Worm (Caenorhabditis elegans) whole organism, early embryonic: Measurements from ENCODE around the gene nrde-2.

Experiments
- B0310.2 ChIP-seq: sonication (generic microtip); optimal IDR thresholded peaks from 2 replicates; lab custom pipeline; 2016; ENCODE audit warnings: mild to moderate bottlenecking, missing genetic modification characterization, missing compliant biosample characterization
- F13C5.2 ChIP-seq: sonication (generic microtip); optimal IDR thresholded peaks from 2 replicates; lab custom pipeline; 2017; ENCODE audit warnings: mild to moderate bottlenecking, missing genetic modification characterization, inconsistent platforms, missing compliant biosample characterization
- aly-1 ChIP-seq: sonication (generic microtip); optimal IDR thresholded peaks from 2 replicates; lab custom pipeline; 2016; ENCODE audit warnings: missing genetic modification characterization, missing compliant biosample characterization
- ama-1 ChIP-seq: fragments of 150-350 bp; optimal IDR thresholded peaks from 2 replicates; lab custom pipeline; 2014
- ceh-13 ChIP-seq: fragments of 200-800 bp; sonication (Bioruptor generic); optimal IDR thresholded peaks from 2 replicates; lab custom pipeline; 2018; ENCODE audit warnings: mild to moderate bottlenecking, missing genetic modification characterization, missing compliant biosample characterization
- ceh-36 ChIP-seq: sonication (generic microtip); optimal IDR thresholded peaks from 2 replicates; lab custom pipeline; 2016; ENCODE audit warnings: missing genetic modification characterization, inconsistent platforms, missing compliant biosample characterization
- ets-7 ChIP-seq: sonication (generic microtip); optimal IDR thresholded peaks from 2 replicates; lab custom pipeline; 2016; ENCODE audit warnings: missing genotype, missing genetic modification characterization, missing compliant biosample characterization
- flt-1 ChIP-seq: fragments of 200-800 bp; sonication (Bioruptor generic); IDR thresholded peaks from 2 replicates; pipeline ENCODE4 v1.3.6; 2022; ENCODE audit warnings: missing genetic modification characterization, missing compliant biosample characterization
- hmbx-1 ChIP-seq: sonication (generic microtip); optimal IDR thresholded peaks from 2 replicates; lab custom pipeline; 2016; ENCODE audit warnings: mild to moderate bottlenecking, missing genetic modification characterization, missing compliant biosample characterization
- hmg-4 ChIP-seq: fragments of 200-800 bp; sonication (Bioruptor generic); optimal IDR thresholded peaks from 2 replicates; lab custom pipeline; 2018; ENCODE audit warnings: mild to moderate bottlenecking, missing genetic modification characterization, missing compliant biosample characterization
- hnd-1 ChIP-seq: sonication (generic microtip); optimal IDR thresholded peaks from 2 replicates; lab custom pipeline; 2016; ENCODE audit warnings: missing genetic modification characterization, missing compliant biosample characterization
- pes-1 ChIP-seq: fragments of 200-800 bp; sonication (Bioruptor generic); IDR thresholded peaks from 2 replicates; pipeline ENCODE4 v1.3.6; 2022; ENCODE audit warnings: missing genetic modification reagents, missing genetic modification characterization, missing compliant biosample characterization
- scrt-1 ChIP-seq: fragments of 200-800 bp; sonication (Bioruptor generic); IDR thresholded peaks from 2 replicates; pipeline ENCODE4 v1.3.6; 2022; ENCODE audit warnings: missing genetic modification characterization, missing compliant biosample characterization
- sea-1 ChIP-seq: fragments of 200-800 bp; sonication (Bioruptor generic); conservative IDR thresholded peaks from 2 replicates; pipeline ENCODE4 v1.3.6; 2022; ENCODE audit warnings: missing genetic modification characterization, missing compliant biosample characterization
- tbx-11 ChIP-seq: fragments of 200-800 bp; sonication (Bioruptor generic); IDR thresholded peaks from 2 replicates; pipeline ENCODE4 v1.3.6; 2022; ENCODE audit warnings: missing genetic modification characterization, missing compliant biosample characterization
- tbx-37 ChIP-seq: fragments of 200-800 bp; sonication (Bioruptor generic); conservative IDR thresholded peaks from 2 replicates; pipeline ENCODE4 v1.3.6; 2022; ENCODE audit warnings: missing genetic modification reagents, missing genetic modification characterization, missing compliant biosample characterization
- tra-4 ChIP-seq: sonication (generic microtip); optimal IDR thresholded peaks from 2 replicates; lab custom pipeline; 2017; ENCODE audit warnings: missing genetic modification characterization, missing compliant biosample characterization

nrde-2 gene

ce11 chrII:10247594-10248283 is at the start of gene nrde-2:
TSS of gene nrde-2 (minus strand) at chrII:10247638.
- TF ChIP-seq tbx-11 (GFP tag; lab: Robert Waterston, UW): peak; percentile 56; the same call in 1 of the 2 replicates
- TF ChIP-seq tbx-37 (GFP tag; lab: Robert Waterston, UW): peak; percentile 54; the same call in 1 of the 2 replicates
- TF ChIP-seq pes-1: peak; percentile 66; the same call in 1 of the 2 replicates

ce11 chrII:10294262-10294661 is 46.8 kb upstream of the nrde-2 start:
- TF ChIP-seq sea-1 (GFP tag; lab: Robert Waterston, UW) (no peak), ceh-36 (tag; lab: Kevin White, UChicago) (no peak), hmg-4 (GFP tag; lab: Kevin White, UChicago) (no peak), hnd-1 (tag; lab: Kevin White, UChicago) (no peak), ceh-13 (no peak), scrt-1 (no peak), pes-1 (no peak), F13C5.2 (no peak), B0310.2 (no peak), hmbx-1 (tag; lab: Kevin White, UChicago) (no peak), tra-4 (no peak), tbx-37 (GFP tag; lab: Robert Waterston, UW) (no peak), aly-1 (no peak), tbx-11 (GFP tag; lab: Robert Waterston, UW) (no peak), flt-1 (GFP tag; lab: Robert Waterston, UW) (no peak), ets-7 (tag; lab: Kevin White, UChicago) (no peak), ama-1 (lab: Kevin White, UChicago) (no peak)

- TF ChIP-seq tbx-37 (GFP tag; lab: Robert Waterston, UW) (no peak), ceh-36 (tag; lab: Kevin White, UChicago) (no peak), aly-1 (no peak), hmbx-1 (tag; lab: Kevin White, UChicago) (no peak), flt-1 (GFP tag; lab: Robert Waterston, UW) (no peak), hmg-4 (GFP tag; lab: Kevin White, UChicago) (no peak), pes-1 (no peak), tbx-11 (GFP tag; lab: Robert Waterston, UW) (no peak), F13C5.2 (no peak), hnd-1 (tag; lab: Kevin White, UChicago) (no peak), B0310.2 (no peak), ets-7 (tag; lab: Kevin White, UChicago) (no peak), ama-1 (lab: Kevin White, UChicago) (no peak)
These were observed 41.5 kb upstream of the nrde-2 start for ce11 chrII:10288926-10289325.

ce11 chrII:10284991-10285390 is 37.6 kb upstream of the nrde-2 start:
- no peak for TF ChIP-seq aly-1
- TF ChIP-seq hmbx-1 (tag; lab: Kevin White, UChicago): no peak
- TF ChIP-seq B0310.2: no peak
- no peak for TF ChIP-seq hnd-1 (tag; lab: Kevin White, UChicago)
- TF ChIP-seq tbx-11 (GFP tag; lab: Robert Waterston, UW): no peak
- no peak for TF ChIP-seq flt-1 (GFP tag; lab: Robert Waterston, UW)
- no peak for TF ChIP-seq tra-4
- TF ChIP-seq ceh-13: no peak
- no peak for TF ChIP-seq ceh-36 (tag; lab: Kevin White, UChicago)
- no peak for TF ChIP-seq pes-1
- no peak for TF ChIP-seq ama-1 (lab: Kevin White, UChicago)
- TF ChIP-seq tbx-37 (GFP tag; lab: Robert Waterston, UW): no peak
- no peak for TF ChIP-seq scrt-1

ce11 chrII:10283145-10283544 is 35.7 kb upstream of the nrde-2 start:
- no peak for TF ChIP-seq flt-1 (GFP tag; lab: Robert Waterston, UW)
- TF ChIP-seq tra-4: no peak
- TF ChIP-seq aly-1: no peak
- no peak for TF ChIP-seq ceh-36 (tag; lab: Kevin White, UChicago)
- TF ChIP-seq tbx-11 (GFP tag; lab: Robert Waterston, UW): no peak
- no peak for TF ChIP-seq F13C5.2
- no peak for TF ChIP-seq tbx-37 (GFP tag; lab: Robert Waterston, UW)
- no peak for TF ChIP-seq ets-7 (tag; lab: Kevin White, UChicago)
- TF ChIP-seq hmg-4 (GFP tag; lab: Kevin White, UChicago): no peak
- TF ChIP-seq pes-1: no peak

- no peak for TF ChIP-seq pes-1
- TF ChIP-seq hnd-1 (tag; lab: Kevin White, UChicago): no peak
- TF ChIP-seq hmbx-1 (tag; lab: Kevin White, UChicago): no peak
- TF ChIP-seq tra-4: no peak
- no peak for TF ChIP-seq ceh-36 (tag; lab: Kevin White, UChicago)
- TF ChIP-seq flt-1 (GFP tag; lab: Robert Waterston, UW): no peak
- TF ChIP-seq ama-1 (lab: Kevin White, UChicago): no peak
- no peak for TF ChIP-seq F13C5.2
- no peak for TF ChIP-seq scrt-1
- TF ChIP-seq sea-1 (GFP tag; lab: Robert Waterston, UW): no peak
- no peak for TF ChIP-seq tbx-37 (GFP tag; lab: Robert Waterston, UW)
- TF ChIP-seq B0310.2: no peak
- no peak for TF ChIP-seq hmg-4 (GFP tag; lab: Kevin White, UChicago)
- TF ChIP-seq aly-1: no peak
- no peak for TF ChIP-seq tbx-11 (GFP tag; lab: Robert Waterston, UW)
- no peak for TF ChIP-seq ets-7 (tag; lab: Kevin White, UChicago)
- TF ChIP-seq ceh-13: no peak
These were observed 34.2 kb upstream of the nrde-2 start for ce11 chrII:10281674-10282073.

ce11 chrII:10279561-10279960 is 32.1 kb upstream of the nrde-2 start, which contains the start of gene ZK971.1:
TSS of gene ZK971.1 (minus strand) at chrII:10279661.
- no peak for TF ChIP-seq sea-1 (GFP tag; lab: Robert Waterston, UW)
- no peak for TF ChIP-seq hmg-4 (GFP tag; lab: Kevin White, UChicago)
- no peak for TF ChIP-seq B0310.2
- no peak for TF ChIP-seq tbx-11 (GFP tag; lab: Robert Waterston, UW)
- no peak for TF ChIP-seq F13C5.2
- no peak for TF ChIP-seq flt-1 (GFP tag; lab: Robert Waterston, UW)
- no peak for TF ChIP-seq ceh-36 (tag; lab: Kevin White, UChicago)
- TF ChIP-seq ceh-13: no peak
- TF ChIP-seq ama-1 (lab: Kevin White, UChicago): no peak
- TF ChIP-seq tra-4: no peak
- no peak for TF ChIP-seq pes-1
- TF ChIP-seq hnd-1 (tag; lab: Kevin White, UChicago): no peak
- no peak for TF ChIP-seq scrt-1
- TF ChIP-seq tbx-37 (GFP tag; lab: Robert Waterston, UW): no peak
- no peak for TF ChIP-seq ets-7 (tag; lab: Kevin White, UChicago)
- no peak for TF ChIP-seq aly-1
- TF ChIP-seq hmbx-1 (tag; lab: Kevin White, UChicago): no peak
